Fruit fly (Drosophila melanogaster) whole organism, embryonic: ENCODE data around the gene Pde11.

Experiments used
- Atf6 ChIP-seq: fragments of 200-800 bp; sonication (Bioruptor generic); IDR thresholded peaks from 2 replicates; pipeline ENCODE4 v1.3.6; 2022; ENCODE audit warnings: missing biosample characterization, missing genetic modification characterization
- B-H2 ChIP-seq: fragments of 200-800 bp; sonication (Bioruptor generic); optimal IDR thresholded peaks from 2 replicates; lab custom pipeline; 2018; ENCODE audit warnings: missing biosample characterization, mild to moderate bottlenecking, missing genetic modification characterization
- CG10274 ChIP-seq: fragments of 200-800 bp; sonication (Bioruptor generic); optimal IDR thresholded peaks from 3 replicates; lab custom pipeline; 2017; ENCODE audit warnings: missing biosample characterization, mild to moderate bottlenecking, missing genetic modification characterization
- CG11695 ChIP-seq: fragments of 200-800 bp; sonication (Bioruptor generic); IDR thresholded peaks from 3 replicates; pipeline ENCODE4 v1.3.6; 2022; ENCODE audit warnings: missing biosample characterization, missing genetic modification characterization
- CG13287 ChIP-seq: fragments of 200-800 bp; sonication (Bioruptor generic); IDR thresholded peaks from 2 replicates; pipeline ENCODE4 v1.3.6; 2022; ENCODE audit warnings: missing biosample characterization, missing genetic modification characterization; ENCODE audit not compliant: partially characterized antibody
- CG13296 ChIP-seq: fragments of 200-800 bp; sonication (Bioruptor generic); optimal IDR thresholded peaks from 3 replicates; lab custom pipeline; 2018; ENCODE audit warnings: missing biosample characterization, mild to moderate bottlenecking, missing genetic modification characterization
- CG14667 ChIP-seq: fragments of 200-800 bp; sonication (Bioruptor generic); IDR thresholded peaks from 2 replicates; pipeline ENCODE4 v1.3.6; 2022; ENCODE audit warnings: missing biosample characterization, missing genetic modification characterization
- CG15514 ChIP-seq: fragments of 200-800 bp; sonication (Bioruptor generic); optimal IDR thresholded peaks from 3 replicates; lab custom pipeline; 2017; ENCODE audit warnings: missing biosample characterization, missing genetic modification characterization, mild to moderate bottlenecking, moderate library complexity, missing genetic modification reagents
- CG15696 ChIP-seq: fragments of 200-800 bp; sonication (Bioruptor generic); optimal IDR thresholded peaks from 2 replicates; lab custom pipeline; 2019; ENCODE audit warnings: missing biosample characterization, mild to moderate bottlenecking, missing genetic modification characterization, moderate library complexity
- CG1647 ChIP-seq: fragments of 200-800 bp; sonication (Bioruptor generic); optimal IDR thresholded peaks from 3 replicates; lab custom pipeline; 2016; ENCODE audit warnings: missing biosample characterization, missing genetic modification characterization
- CG18599 ChIP-seq: fragments of 200-800 bp; sonication (Bioruptor generic); optimal IDR thresholded peaks from 3 replicates; lab custom pipeline; 2017; ENCODE audit warnings: missing biosample characterization, missing genetic modification characterization, mild to moderate bottlenecking, moderate library complexity, missing genetic modification reagents
- CG2889 ChIP-seq: fragments of 200-800 bp; sonication (Bioruptor generic); IDR thresholded peaks from 3 replicates; pipeline ENCODE4 v1.3.6; 2022; ENCODE audit warnings: missing biosample characterization, missing genetic modification characterization
- CG32767 ChIP-seq: fragments of 200-800 bp; sonication (Bioruptor generic); IDR thresholded peaks from 2 replicates; pipeline ENCODE4 v1.3.6; 2022; ENCODE audit warnings: missing biosample characterization, missing genetic modification characterization
- CG4707 ChIP-seq: fragments of 200-800 bp; sonication (Bioruptor generic); optimal IDR thresholded peaks from 2 replicates; lab custom pipeline; 2018; ENCODE audit warnings: missing biosample characterization, mild to moderate bottlenecking, missing genetic modification characterization, moderate library complexity
- CG6272 ChIP-seq: fragments of 200-800 bp; sonication (Bioruptor generic); IDR thresholded peaks from 2 replicates; pipeline ENCODE4 v1.3.6; 2022; ENCODE audit warnings: missing biosample characterization, missing genetic modification characterization
- CG9797 ChIP-seq: fragments of 200-800 bp; sonication (Bioruptor generic); optimal IDR thresholded peaks from 3 replicates; lab custom pipeline; 2018; ENCODE audit warnings: missing biosample characterization, mild to moderate bottlenecking, missing genetic modification characterization
- CkIIα-i1 ChIP-seq: fragments of 200-800 bp; sonication (Bioruptor generic); IDR thresholded peaks from 2 replicates; pipeline ENCODE4 v1.3.6; 2022; ENCODE audit warnings: missing biosample characterization, missing genetic modification characterization
- Dfd ChIP-seq, 2 experiments: fragments of >200 bp; optimal IDR thresholded peaks; 2 replicates each; lab custom pipeline; 2017; ENCODE audit warnings: missing biosample characterization in 2 of 2, missing genetic modification characterization in 2 of 2
- Dll ChIP-seq: fragments of 200-800 bp; sonication (Bioruptor generic); IDR thresholded peaks from 4 replicates; pipeline ENCODE4 v1.3.6; 2022; ENCODE audit warnings: missing biosample characterization, missing genetic modification characterization; ENCODE audit not compliant: partially characterized antibody
- E2f1 ChIP-seq: fragments of 200-800 bp; sonication (Bioruptor generic); IDR thresholded peaks from 2 replicates; pipeline ENCODE4 v1.3.6; 2022; ENCODE audit warnings: missing biosample characterization, missing genetic modification characterization
- Eip74EF ChIP-seq, 2 experiments: fragments of 200-800 bp in 1 of 2; fragments of >200 bp in 1 of 2; sonication (Bioruptor generic) in 1 of 2; optimal IDR thresholded peaks; 2 replicates each; lab custom pipeline; 2017 to 2019; ENCODE audit warnings: missing biosample characterization in 2 of 2, missing genetic modification characterization in 2 of 2, mild to moderate bottlenecking in 1 of 2, moderate library complexity in 1 of 2
- Fer2 ChIP-seq: fragments of 200-800 bp; sonication (Bioruptor generic); optimal IDR thresholded peaks from 2 replicates; lab custom pipeline; 2018; ENCODE audit warnings: missing biosample characterization, mild to moderate bottlenecking, missing genetic modification characterization, moderate library complexity
- Gsc ChIP-seq: fragments of 200-800 bp; sonication (Bioruptor generic); IDR thresholded peaks from 2 replicates; pipeline ENCODE4 v1.3.6; 2022; ENCODE audit warnings: missing biosample characterization, missing genetic modification characterization
- Gug ChIP-seq: fragments of 200-800 bp; sonication (Bioruptor generic); IDR thresholded peaks from 4 replicates; pipeline ENCODE4 v1.3.6; 2022; ENCODE audit warnings: missing biosample characterization, missing genetic modification characterization
- Hand ChIP-seq: fragments of 200-800 bp; sonication (Bioruptor generic); optimal IDR thresholded peaks from 2 replicates; lab custom pipeline; 2017; ENCODE audit warnings: mild to moderate bottlenecking, missing biosample characterization, missing genetic modification reagents, missing genetic modification characterization
- Mad ChIP-seq: fragments of 200-800 bp; sonication (Bioruptor generic); optimal IDR thresholded peaks from 2 replicates; lab custom pipeline; 2016; ENCODE audit warnings: missing biosample characterization, missing genetic modification characterization
- Oli ChIP-seq: fragments of 200-800 bp; sonication (Bioruptor generic); optimal IDR thresholded peaks from 2 replicates; lab custom pipeline; 2018; ENCODE audit warnings: missing biosample characterization, mild to moderate bottlenecking, missing genetic modification characterization, moderate library complexity
- TFAM ChIP-seq: fragments of 200-800 bp; sonication (Bioruptor generic); optimal IDR thresholded peaks from 2 replicates; lab custom pipeline; 2017; ENCODE audit warnings: missing biosample characterization, missing genetic modification characterization, inconsistent platforms
- bigmax ChIP-seq: fragments of 200-800 bp; sonication (Bioruptor generic); optimal IDR thresholded peaks from 2 replicates; lab custom pipeline; 2018; ENCODE audit warnings: missing biosample characterization, mild to moderate bottlenecking, missing genetic modification characterization
- cad ChIP-seq: fragments of >200 bp; optimal IDR thresholded peaks from 2 replicates; lab custom pipeline; 2017; ENCODE audit warnings: missing biosample characterization, missing genetic modification characterization
- cg ChIP-seq: fragments of 200-800 bp; sonication (Bioruptor generic); optimal IDR thresholded peaks from 3 replicates; lab custom pipeline; 2019; ENCODE audit warnings: missing biosample characterization, mild to moderate bottlenecking, missing genetic modification characterization, moderate library complexity
- chif ChIP-seq, 2 experiments: fragments of 200-800 bp; sonication (Bioruptor generic); optimal IDR thresholded peaks; 3 replicates each; lab custom pipeline; 2016; ENCODE audit warnings: missing biosample characterization in 2 of 2, missing genetic modification characterization in 2 of 2
- en ChIP-seq: fragments of 200-800 bp; sonication (Bioruptor generic); optimal IDR thresholded peaks from 2 replicates; lab custom pipeline; 2016; ENCODE audit warnings: missing biosample characterization, missing genetic modification characterization
- gsb ChIP-seq: fragments of 200-800 bp; sonication (Bioruptor generic); IDR thresholded peaks from 2 replicates; pipeline ENCODE4 v1.3.6; 2022; ENCODE audit warnings: missing biosample characterization, missing genetic modification characterization
- ken ChIP-seq: fragments of 200-800 bp; sonication (Bioruptor generic); IDR thresholded peaks from 3 replicates; pipeline ENCODE4 v1.3.6; 2022; ENCODE audit warnings: missing biosample characterization, missing genetic modification characterization
- lmd ChIP-seq: fragments of 200-800 bp; sonication (Bioruptor generic); IDR thresholded peaks from 2 replicates; pipeline ENCODE4 v1.3.6; 2022; ENCODE audit warnings: missing biosample characterization, missing genetic modification characterization
- maf-S ChIP-seq: fragments of 200-800 bp; sonication (Bioruptor generic); optimal IDR thresholded peaks from 2 replicates; lab custom pipeline; 2016; ENCODE audit warnings: missing biosample characterization, missing genetic modification characterization
- rib ChIP-seq: fragments of 200-800 bp; sonication (Bioruptor generic); IDR thresholded peaks from 2 replicates; pipeline ENCODE4 v1.3.6; 2022; ENCODE audit warnings: missing biosample characterization, missing genetic modification characterization
- sc ChIP-seq, 3 experiments: fragments of >200 bp in 2 of 3; fragments of 200-800 bp in 1 of 3; sonication (Bioruptor generic) in 1 of 3; optimal IDR thresholded peaks; 2 replicates in 2 of 3; 3 replicates in 1 of 3; lab custom pipeline; 2017; ENCODE audit warnings: mild to moderate bottlenecking in 1 of 3, missing biosample characterization in 1 of 3, missing genetic modification characterization in 1 of 3, missing genetic modification reagents in 1 of 3
- scrt ChIP-seq: fragments of 200-800 bp; sonication (Bioruptor generic); optimal IDR thresholded peaks from 2 replicates; lab custom pipeline; 2018; ENCODE audit warnings: missing biosample characterization, mild to moderate bottlenecking, missing genetic modification characterization, moderate library complexity
- sisA ChIP-seq: fragments of 200-800 bp; sonication (Bioruptor generic); IDR thresholded peaks from 2 replicates; pipeline ENCODE4 v1.3.6; 2022; ENCODE audit warnings: missing biosample characterization, missing genetic modification characterization
- slou ChIP-seq: fragments of 200-800 bp; sonication (Bioruptor generic); optimal IDR thresholded peaks from 3 replicates; lab custom pipeline; 2016; ENCODE audit warnings: missing biosample characterization, missing genetic modification characterization
- sna ChIP-seq: fragments of 200-800 bp; sonication (Bioruptor generic); IDR thresholded peaks from 2 replicates; pipeline ENCODE4 v1.3.6; 2022; ENCODE audit warnings: missing biosample characterization, missing genetic modification characterization; ENCODE audit not compliant: partially characterized antibody
- sob ChIP-seq: fragments of 200-800 bp; sonication (Bioruptor generic); IDR thresholded peaks from 2 replicates; pipeline ENCODE4 v1.3.6; 2022; ENCODE audit warnings: missing biosample characterization, missing genetic modification characterization
- tap ChIP-seq: fragments of 200-800 bp; optimal IDR thresholded peaks from 3 replicates; lab custom pipeline; 2019; ENCODE audit warnings: missing biosample characterization, mild to moderate bottlenecking, missing genetic modification characterization, moderate library complexity
- tio ChIP-seq: fragments of 200-800 bp; sonication (Bioruptor generic); optimal IDR thresholded peaks from 2 replicates; lab custom pipeline; 2017; ENCODE audit warnings: missing biosample characterization, missing genetic modification characterization, inconsistent platforms
- toy ChIP-seq: fragments of 200-800 bp; sonication (Bioruptor generic); IDR thresholded peaks from 2 replicates; pipeline ENCODE4 v1.3.6; 2022; ENCODE audit warnings: missing biosample characterization, missing genetic modification characterization
- zfh1 ChIP-seq: fragments of 200-800 bp; sonication (Bioruptor generic); IDR thresholded peaks from 3 replicates; pipeline ENCODE4 v1.3.6; 2022; ENCODE audit warnings: missing biosample characterization, missing genetic modification characterization

Pde11 gene

DNA sequence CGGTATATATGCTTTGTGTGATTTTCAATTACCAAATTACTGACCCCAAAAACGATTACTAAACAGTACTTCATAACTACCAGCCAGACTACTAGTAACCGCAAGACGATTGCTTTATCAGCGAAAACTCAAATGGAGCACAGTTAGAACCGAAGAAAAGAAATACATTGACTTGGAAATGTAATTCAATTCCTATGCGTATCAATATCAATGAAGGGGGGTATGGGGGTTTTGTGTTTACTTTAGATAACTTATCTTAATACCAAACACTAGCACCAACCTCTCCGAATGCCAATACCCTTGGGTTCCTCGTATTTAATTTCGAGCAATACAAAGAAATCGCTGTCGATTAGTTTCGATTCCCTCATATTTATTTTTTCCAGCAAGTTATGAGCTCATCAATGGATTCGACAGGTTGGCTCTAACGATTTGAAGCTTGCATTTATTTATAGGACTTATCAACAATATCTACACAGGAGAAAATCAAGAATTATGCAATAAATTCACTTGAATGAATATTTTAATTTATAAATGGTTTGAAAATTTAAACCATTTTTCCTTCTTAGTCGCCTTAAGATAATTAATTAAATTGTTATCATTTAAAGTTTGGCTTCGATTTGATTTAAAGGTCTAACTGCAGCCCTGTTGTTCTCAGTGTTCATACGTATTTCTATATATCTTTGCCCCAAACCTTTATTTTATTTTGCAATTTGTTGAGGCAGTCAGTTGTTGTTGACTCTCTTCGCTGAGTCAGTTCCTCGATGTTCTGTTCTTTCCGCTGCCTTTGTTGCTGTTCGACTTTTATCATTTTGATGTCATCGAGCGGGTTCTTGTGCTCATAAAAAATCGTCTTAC lies 31.4 kb upstream of the Pde11 start (continued):
- TF ChIP-seq Atf6 (GFP tag; lab: Robert Waterston, UW) = peak; percentile 94
- no peak for TF ChIP-seq ken (GFP tag; lab: Robert Waterston, UW)
- peak; percentile 54 for TF ChIP-seq gsb (GFP tag; lab: Robert Waterston, UW)
- TF ChIP-seq rib (GFP tag; lab: Robert Waterston, UW) = peak; percentile 54; the same call in 1 of the 2 replicates
- TF ChIP-seq Eip74EF (GFP tag; optimal IDR thresholded peaks at IDR 0.05; lab: Kevin White, UChicago) = peak in 1 of 2 experiments; percentile 59
- TF ChIP-seq bigmax (GFP tag; lab: Kevin White, UChicago) = no peak
- TF ChIP-seq Hand (GFP tag; lab: Kevin White, UChicago) = peak; percentile 58
- peak; percentile 52; the same call in 1 of the 3 replicates for TF ChIP-seq CG2889
- TF ChIP-seq CG4707 = no peak
- peak; percentile 51 to 55 for TF ChIP-seq chif (GFP tag; optimal IDR thresholded peaks at IDR 0.05; lab: Kevin White, UChicago)
- TF ChIP-seq zfh1 = peak; percentile 69; the same call in 1 of the 3 replicates
- peak; percentile 44; the same call in 1 of the 2 replicates for TF ChIP-seq CG6272 (GFP tag; lab: Robert Waterston, UW)
- TF ChIP-seq CG15514 (GFP tag; lab: Kevin White, UChicago) = peak; percentile 72
- TF ChIP-seq TFAM (GFP tag; lab: Kevin White, UChicago) = peak; percentile 20
- TF ChIP-seq lmd (GFP tag; lab: Robert Waterston, UW) = peak; percentile 80
- TF ChIP-seq CG14667 (GFP tag; lab: Robert Waterston, UW) = peak; percentile 65
- TF ChIP-seq Gug = peak; percentile 52; the same call in 2 of the 4 replicates
- peak; percentile 8 for TF ChIP-seq Mad (GFP tag; lab: Kevin White, UChicago)
- TF ChIP-seq Dll (GFP tag; lab: Robert Waterston, UW) = no peak
- TF ChIP-seq CG15696 (tag; lab: Kevin White, UChicago) = peak; percentile 63
- 0 out of 2 replicates have a peak, but pooled peaks have one; percentile 27 for TF ChIP-seq CkIIα-i1 (GFP tag; lab: Robert Waterston, UW)
- peak; percentile 79 for TF ChIP-seq sob (GFP tag; lab: Robert Waterston, UW)
- no peak for TF ChIP-seq cg (GFP tag; lab: Kevin White, UChicago)
- TF ChIP-seq Gsc = no peak
- no peak for TF ChIP-seq CG9797 (GFP tag; lab: Kevin White, UChicago)
- peak; percentile 66 for TF ChIP-seq tio (GFP tag; lab: Kevin White, UChicago)
- TF ChIP-seq maf-S = peak; percentile 49
- peak; percentile 67 for TF ChIP-seq Fer2 (tag; lab: Kevin White, UChicago)
- TF ChIP-seq scrt = peak; percentile 68
- TF ChIP-seq cad (GFP tag; lab: Kevin White, UChicago) = no peak
- peak; percentile 83 for TF ChIP-seq CG13296 (GFP tag; lab: Kevin White, UChicago)
- no peak for TF ChIP-seq Dfd (GFP tag; optimal IDR thresholded peaks at IDR 0.05; lab: Kevin White, UChicago)
- TF ChIP-seq CG10274 (GFP tag; lab: Kevin White, UChicago) = peak; percentile 32
- no peak for TF ChIP-seq en (GFP tag; lab: Kevin White, UChicago)
- TF ChIP-seq CG11695 = peak; percentile 77
- TF ChIP-seq CG18599 (GFP tag; lab: Kevin White, UChicago) = peak; percentile 89
- TF ChIP-seq Oli (tag; lab: Kevin White, UChicago) = peak; percentile 78
- peak; percentile 39; the same call in 1 of the 2 replicates for TF ChIP-seq toy (GFP tag; lab: Robert Waterston, UW)
- peak; percentile 80 for TF ChIP-seq slou (GFP tag; lab: Kevin White, UChicago)
- TF ChIP-seq sna (GFP tag; lab: Robert Waterston, UW) = no peak
- peak; percentile 35 for TF ChIP-seq B-H2 (GFP tag; lab: Kevin White, UChicago)
- peak; percentile 78 for TF ChIP-seq E2f1 (GFP tag; lab: Robert Waterston, UW)
- TF ChIP-seq tap = peak; percentile 85
- TF ChIP-seq CG32767 (GFP tag; lab: Robert Waterston, UW) = peak; percentile 69; the same call in 1 of the 2 replicates
- peak; percentile 64 for TF ChIP-seq sisA
- TF ChIP-seq sc (optimal IDR thresholded peaks at IDR 0.05; lab: Kevin White, UChicago) = no peak
- TF ChIP-seq sc (GFP tag; optimal IDR thresholded peaks at IDR 0.05; lab: Kevin White, UChicago) = peak; percentile 50
- no peak for TF ChIP-seq CG13287 (GFP tag; lab: Robert Waterston, UW)
- peak; percentile 21 for TF ChIP-seq CG1647 (GFP tag; lab: Kevin White, UChicago)
